Fruit fly (Drosophila melanogaster): ENCODE data around the gene Zif.

The Zif gene

DNA sequence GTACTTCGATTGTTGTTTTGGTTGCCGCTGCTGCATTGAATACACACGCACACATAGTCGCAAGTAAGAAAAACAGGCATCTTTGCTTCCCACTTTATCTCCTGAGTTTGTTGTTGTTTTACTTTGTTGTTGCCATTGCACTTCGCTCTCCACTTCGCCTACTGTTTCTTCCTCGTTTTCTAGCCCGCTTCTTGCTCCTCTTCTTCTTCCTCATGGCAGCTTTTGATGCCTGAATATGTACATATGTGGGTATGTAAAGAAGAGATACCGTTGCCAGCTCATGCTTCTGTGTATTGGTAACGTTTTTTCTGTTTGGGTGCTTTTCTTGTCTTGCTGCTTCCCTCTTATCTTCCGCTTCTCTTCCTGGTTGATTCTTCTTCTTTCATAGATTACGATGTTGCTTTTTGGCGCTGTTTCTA lies 47.7 kb upstream of the Zif start (continued):
- TF ChIP-seq pdm3 (GFP tag; optimal IDR thresholded peaks at IDR 0.05) (no peak), Hr38 (GFP tag; optimal IDR thresholded peaks at IDR 0.05) (no peak), salr (GFP tag; optimal IDR thresholded peaks at IDR 0.05) (no peak), CG11294 (GFP tag; IDR thresholded peaks at IDR 0.05) (no peak), topi (GFP tag; optimal IDR thresholded peaks at IDR 0.05) (no peak), fd59A (GFP tag; optimal IDR thresholded peaks at IDR 0.05) (no peak), Blimp-1 (GFP tag; optimal IDR thresholded peaks at IDR 0.05) (no peak), CG16779 (tag; optimal IDR thresholded peaks at IDR 0.05) (peak; percentile 45), Lpt (GFP tag; optimal IDR thresholded peaks at IDR 0.05) (peak; percentile 50), Hr39 (GFP tag; optimal IDR thresholded peaks at IDR 0.05) (no peak), Ets96B (tag; optimal IDR thresholded peaks at IDR 0.05) (peak; percentile 19), CG1621 (tag; optimal IDR thresholded peaks at IDR 0.05) (peak; percentile 53), fd85E (GFP tag; optimal IDR thresholded peaks at IDR 0.05) (no peak), Gug (GFP tag; IDR thresholded peaks at IDR 0.05) (no peak), lz (GFP tag; optimal IDR thresholded peaks at IDR 0.05) (no peak), CG6808 (GFP tag; optimal IDR thresholded peaks at IDR 0.05) (peak; percentile 62), CG6163 (GFP tag; IDR thresholded peaks at IDR 0.05) (peak; percentile 87), Sox15 (GFP tag; optimal IDR thresholded peaks at IDR 0.05) (no peak), spab (GFP tag; optimal IDR thresholded peaks at IDR 0.05) (peak; percentile 42), Ets21C (GFP tag; optimal IDR thresholded peaks at IDR 0.05) (no peak), net (GFP tag; optimal IDR thresholded peaks at IDR 0.05) (no peak), CG6276 (GFP tag; optimal IDR thresholded peaks at IDR 0.05) (peak; percentile 57), ss (GFP tag; optimal IDR thresholded peaks at IDR 0.05) (peak; percentile 76 to 80), Smox (GFP tag; optimal IDR thresholded peaks at IDR 0.05) (no peak), Sox14 (GFP tag; optimal IDR thresholded peaks at IDR 0.05) (no peak), Met (GFP tag; optimal IDR thresholded peaks at IDR 0.05) (no peak), acj6 (GFP tag; optimal IDR thresholded peaks at IDR 0.05) (no peak), CG34406 (GFP tag; optimal IDR thresholded peaks at IDR 0.05) (peak; percentile 22)

DNA sequence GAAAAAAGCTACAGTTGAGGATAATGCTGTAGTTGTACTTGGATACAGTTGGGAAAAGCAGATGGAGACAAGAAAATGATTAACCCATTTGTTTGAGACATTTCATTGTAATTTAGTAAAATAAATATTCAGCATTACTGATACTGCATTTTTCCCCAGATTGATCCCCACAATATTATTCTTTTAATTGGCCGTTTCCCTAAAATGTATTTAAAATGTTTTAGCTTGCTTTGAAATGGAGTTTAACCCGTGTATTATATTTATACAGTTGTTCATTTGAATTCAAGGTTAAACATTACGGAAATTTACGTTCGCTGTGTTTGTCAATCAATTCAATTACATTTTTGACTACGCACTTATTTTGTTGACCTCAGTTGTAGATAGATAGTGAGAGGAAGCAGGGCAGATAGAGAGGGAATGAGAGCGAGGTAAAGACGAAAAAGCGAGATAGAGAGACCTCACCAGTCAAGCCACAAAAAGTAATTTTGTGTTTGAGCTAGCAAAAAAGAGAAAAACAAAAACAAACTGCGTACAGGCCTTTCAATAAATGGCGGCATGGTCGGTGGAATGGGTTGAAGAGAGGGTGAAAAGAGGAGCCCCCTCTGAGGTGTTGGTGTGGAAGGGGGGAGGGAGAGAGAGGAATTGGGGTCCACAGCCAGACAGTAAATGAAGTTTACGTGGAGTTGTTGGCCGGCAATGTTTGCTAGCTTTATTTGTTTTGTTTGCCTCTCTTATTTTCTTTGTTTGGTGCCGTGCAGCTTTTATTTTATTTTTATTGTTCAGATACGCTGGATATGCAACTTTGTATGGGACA lies 46.3 kb upstream of the Zif start:
- TF ChIP-seq Sox14 (GFP tag; optimal IDR thresholded peaks at IDR 0.05) (peak; percentile 87), Sox15 (GFP tag; optimal IDR thresholded peaks at IDR 0.05) (peak; percentile 73), CG10631 (GFP tag; optimal IDR thresholded peaks at IDR 0.05) (peak; percentile 87), CG8319 (GFP tag; optimal IDR thresholded peaks at IDR 0.05) (peak; percentile 72), CG11762 (GFP tag; optimal IDR thresholded peaks at IDR 0.05; ENCODE audit: insufficient read depth) (peak; percentile 71), Blimp-1 (GFP tag; optimal IDR thresholded peaks at IDR 0.05) (no peak), CG4318 (GFP tag; optimal IDR thresholded peaks at IDR 0.05) (peak; percentile 89), Eip75B (GFP tag; optimal IDR thresholded peaks at IDR 0.05) (peak; percentile 86), vri (GFP tag; optimal IDR thresholded peaks at IDR 0.05) (peak; percentile 23), Met (GFP tag; optimal IDR thresholded peaks at IDR 0.05) (peak; percentile 79), Hr39 (GFP tag; optimal IDR thresholded peaks at IDR 0.05) (peak; percentile 78), pdm3 (GFP tag; optimal IDR thresholded peaks at IDR 0.05) (peak; percentile 87), achi (GFP tag; optimal IDR thresholded peaks at IDR 0.05) (peak; percentile 82), CG6808 (GFP tag; optimal IDR thresholded peaks at IDR 0.05) (peak; percentile 75), acj6 (GFP tag; optimal IDR thresholded peaks at IDR 0.05) (peak; percentile 86), Ets96B (tag; optimal IDR thresholded peaks at IDR 0.05) (peak; percentile 63), CG7368 (GFP tag; optimal IDR thresholded peaks at IDR 0.05) (peak; percentile 67), CG3919 (GFP tag; optimal IDR thresholded peaks at IDR 0.05) (peak; percentile 81), Eip93F (GFP tag; optimal IDR thresholded peaks at IDR 0.05) (no peak), CG6276 (GFP tag; optimal IDR thresholded peaks at IDR 0.05) (peak; percentile 86), svp (GFP tag) (peak; percentile 85), CG6792 (GFP tag; optimal IDR thresholded peaks at IDR 0.05) (peak; percentile 81), fkh (GFP tag; optimal IDR thresholded peaks at IDR 0.05) (peak; percentile 81), CG1621 (tag; optimal IDR thresholded peaks at IDR 0.05) (peak; percentile 63), CG6854 (GFP tag; optimal IDR thresholded peaks at IDR 0.05) (no peak), CG3032 (tag; optimal IDR thresholded peaks at IDR 0.05) (peak; percentile 77), CG15336 (GFP tag; IDR thresholded peaks at IDR 0.05) (peak; percentile 82), eg (GFP tag; IDR thresholded peaks at IDR 0.05) (peak; percentile 61), spab (GFP tag; optimal IDR thresholded peaks at IDR 0.05) (peak; percentile 68), dac (GFP tag; optimal IDR thresholded peaks at IDR 0.05) (peak; percentile 76), CG9139 (GFP tag; optimal IDR thresholded peaks at IDR 0.05) (peak; percentile 81), CG34406 (GFP tag; optimal IDR thresholded peaks at IDR 0.05) (peak; percentile 79), Ets21C (GFP tag; optimal IDR thresholded peaks at IDR 0.05) (peak; percentile 56)

Measured in whole organism, prepupa.